Fruit fly (Drosophila melanogaster): ENCODE data around the gene CG46281.

CG46281 gene

dm6 chr3R:13032975-13033445 lies 2.9 kb upstream of the CG46281 start (continued):
- no peak for TF ChIP-seq Mad (GFP tag; optimal IDR thresholded peaks at IDR 0.05)
- peak; percentile 52 for TF ChIP-seq caup (GFP tag; optimal IDR thresholded peaks at IDR 0.05; ENCODE audit: severe bottlenecking)
- TF ChIP-seq CG17829 (tag; optimal IDR thresholded peaks at IDR 0.05), result peak; percentile 5
- TF ChIP-seq CG4707 (GFP tag; optimal IDR thresholded peaks at IDR 0.05), result peak; percentile 51
- TF ChIP-seq Hmr (GFP tag; optimal IDR thresholded peaks at IDR 0.05), result peak; percentile 56
- TF ChIP-seq vnd (GFP tag; IDR thresholded peaks at IDR 0.05; ENCODE audit: partially characterized antibody), result no peak
- TF ChIP-seq chm (GFP tag; IDR thresholded peaks at IDR 0.05), result peak; percentile 33; the same call in 1 of the 2 replicates
- no peak for TF ChIP-seq CG14667 (GFP tag; IDR thresholded peaks at IDR 0.05)
- TF ChIP-seq otp (GFP tag; IDR thresholded peaks at IDR 0.05), result peak; percentile 30; the same call in 1 of the 3 replicates
- TF ChIP-seq org-1 (GFP tag; optimal IDR thresholded peaks at IDR 0.05), result peak; percentile 39
- TF ChIP-seq Antp (GFP tag; optimal IDR thresholded peaks at IDR 0.05), result no peak
- TF ChIP-seq CG3995 (GFP tag; optimal IDR thresholded peaks at IDR 0.05), result peak; percentile 93
- TF ChIP-seq bab2 (GFP tag; optimal IDR thresholded peaks at IDR 0.05), result peak; percentile 37
- TF ChIP-seq CG14860 (GFP tag; IDR thresholded peaks at IDR 0.05; ENCODE audit: partially characterized antibody), result no peak
- TF ChIP-seq odd (GFP tag; optimal IDR thresholded peaks at IDR 0.05), result peak; percentile 51
- TF ChIP-seq ken (GFP tag; IDR thresholded peaks at IDR 0.05), result 0 out of 3 replicates have a peak, but pooled peaks have one; percentile 39
- TF ChIP-seq CG8359 (GFP tag; optimal IDR thresholded peaks at IDR 0.05; ENCODE audit: borderline replicate concordance), result peak; percentile 45
- TF ChIP-seq CG15479 (GFP tag; optimal IDR thresholded peaks at IDR 0.05), result peak; percentile 86
- peak; percentile 40; the same call in 1 of the 3 replicates for TF ChIP-seq so (GFP tag; IDR thresholded peaks at IDR 0.05)
- peak; percentile 57; the same call in 1 of the 2 replicates for TF ChIP-seq ara (GFP tag; IDR thresholded peaks at IDR 0.05)
- TF ChIP-seq CG3281 (GFP tag; optimal IDR thresholded peaks at IDR 0.05), result peak; percentile 52
- TF ChIP-seq Poxn (GFP tag; IDR thresholded peaks at IDR 0.05), result no peak
- TF ChIP-seq CG10321 (GFP tag; IDR thresholded peaks at IDR 0.05), result 0 out of 2 replicates have a peak, but pooled peaks have one; percentile 29
- TF ChIP-seq CG2712 (tag; optimal IDR thresholded peaks at IDR 0.05), result no peak
- TF ChIP-seq HLH3B (GFP tag; IDR thresholded peaks at IDR 0.05), result peak; percentile 12; the same call in 1 of the 2 replicates
- peak; percentile 51; the same call in 1 of the 2 replicates for TF ChIP-seq sob (GFP tag; IDR thresholded peaks at IDR 0.05)
- peak; percentile 57; the same call in 1 of the 2 replicates for TF ChIP-seq Awh (GFP tag; IDR thresholded peaks at IDR 0.05)
- TF ChIP-seq CG2199 (GFP tag; IDR thresholded peaks at IDR 0.05), result no peak
- TF ChIP-seq cwo (GFP tag; optimal IDR thresholded peaks at IDR 0.05), result peak; percentile 73
- TF ChIP-seq zfh1 (GFP tag; IDR thresholded peaks at IDR 0.05), result 0 out of 3 replicates have a peak, but pooled peaks have one; percentile 28
- TF ChIP-seq CG17186 (GFP tag; optimal IDR thresholded peaks at IDR 0.05), result peak; percentile 59
- no peak for TF ChIP-seq CG11085 (GFP tag; IDR thresholded peaks at IDR 0.05)
- peak; percentile 42 for TF ChIP-seq scrt (GFP tag; optimal IDR thresholded peaks at IDR 0.05)
- peak; percentile 86 for TF ChIP-seq sens (GFP tag)
- TF ChIP-seq CG3407 (GFP tag; optimal IDR thresholded peaks at IDR 0.05), result peak; percentile 56
- TF ChIP-seq ewg (GFP tag; optimal IDR thresholded peaks at IDR 0.05), result peak; percentile 13
- TF ChIP-seq NfI (GFP tag; optimal IDR thresholded peaks at IDR 0.05), result no peak
- TF ChIP-seq CG18599 (GFP tag; optimal IDR thresholded peaks at IDR 0.05), result peak; percentile 68
- peak; percentile 26 for TF ChIP-seq Sry-β (GFP tag; optimal IDR thresholded peaks at IDR 0.05)
- no peak for TF ChIP-seq CG31224 (GFP tag; IDR thresholded peaks at IDR 0.05)
- peak; percentile 31; the same call in 1 of the 2 replicates for TF ChIP-seq sim (GFP tag; IDR thresholded peaks at IDR 0.05)
- TF ChIP-seq CG13424 (tag; optimal IDR thresholded peaks at IDR 0.05), result peak; percentile 34
- peak; percentile 18 for TF ChIP-seq CG12219 (GFP tag; optimal IDR thresholded peaks at IDR 0.05)
- TF ChIP-seq pzg (GFP tag; optimal IDR thresholded peaks at IDR 0.05), result no peak
- peak; percentile 66; the same call in 1 of the 3 replicates for TF ChIP-seq gce (GFP tag; IDR thresholded peaks at IDR 0.05)
- peak; percentile 9 for TF ChIP-seq CG17385 (GFP tag; optimal IDR thresholded peaks at IDR 0.05)
- TF ChIP-seq Six4 (GFP tag; optimal IDR thresholded peaks at IDR 0.05), result peak; percentile 2
- peak; percentile 1 for TF ChIP-seq Sry-δ (GFP tag; optimal IDR thresholded peaks at IDR 0.05)
- TF ChIP-seq CG7987 (GFP tag; optimal IDR thresholded peaks at IDR 0.05), result peak; percentile 77
- no peak for TF ChIP-seq CG4404 (GFP tag; IDR thresholded peaks at IDR 0.05)

All from whole organism, embryonic.